Worm (Caenorhabditis elegans) whole organism, L2 larva: Measurements from ENCODE around the gene ZK1098.6.

Source experiments
- C34F6.9 ChIP-seq: fragments of 150-350 bp; optimal IDR thresholded peaks from 2 replicates; lab custom pipeline; 2014; ENCODE audit warnings: missing biosample characterization, missing genetic modification characterization
- F13H6.1 ChIP-seq: sonication (generic microtip); optimal IDR thresholded peaks from 2 replicates; lab custom pipeline; 2016; ENCODE audit warnings: missing genetic modification characterization, missing compliant biosample characterization
- R02D3.7 ChIP-seq: fragments of 150-350 bp; optimal IDR thresholded peaks from 2 replicates; lab custom pipeline; 2014; ENCODE audit warnings: missing biosample characterization, missing genetic modification characterization
- Y55F3AM.14 ChIP-seq: fragments of 200-800 bp; sonication (Bioruptor generic); optimal IDR thresholded peaks from 2 replicates; lab custom pipeline; 2018; ENCODE audit warnings: mild to moderate bottlenecking, missing genetic modification characterization, missing compliant biosample characterization
- ZK546.5 ChIP-seq: sonication (generic microtip); optimal IDR thresholded peaks from 2 replicates; lab custom pipeline; 2017; ENCODE audit warnings: missing biosample characterization, missing genetic modification characterization
- alr-1 ChIP-seq: fragments of 150-350 bp; optimal IDR thresholded peaks from 2 replicates; lab custom pipeline; 2014; ENCODE audit warnings: missing biosample characterization, missing genetic modification characterization
- aly-2 ChIP-seq: fragments of 150-350 bp; optimal IDR thresholded peaks from 2 replicates; lab custom pipeline; 2014; ENCODE audit warnings: missing biosample characterization, missing genetic modification characterization
- ama-1 ChIP-seq: fragments of 150-350 bp; optimal IDR thresholded peaks from 2 replicates; lab custom pipeline; 2018; ENCODE audit warnings: inconsistent platforms
- blmp-1 ChIP-seq: sonication (generic microtip); optimal IDR thresholded peaks from 2 replicates; lab custom pipeline; 2017; ENCODE audit warnings: missing genetic modification characterization, mild to moderate bottlenecking, missing compliant biosample characterization, antibody characterized with exemption, moderate library complexity; ENCODE audit not compliant: insufficient read depth
- ceh-16 ChIP-seq: fragments of 150-350 bp; optimal IDR thresholded peaks from 2 replicates; lab custom pipeline; 2014; ENCODE audit warnings: missing biosample characterization, missing genetic modification characterization
- ceh-82 ChIP-seq: fragments of 150-350 bp; optimal IDR thresholded peaks from 2 replicates; lab custom pipeline; 2014; ENCODE audit warnings: missing biosample characterization, missing genetic modification characterization
- crh-2 ChIP-seq: sonication (generic microtip); optimal IDR thresholded peaks from 2 replicates; lab custom pipeline; 2017; ENCODE audit warnings: missing biosample characterization, missing genetic modification characterization
- egl-27 ChIP-seq: sonication (generic microtip); optimal IDR thresholded peaks from 3 replicates; lab custom pipeline; 2017; ENCODE audit warnings: missing biosample characterization, missing genetic modification reagents, missing genetic modification characterization
- elt-1 ChIP-seq: fragments of 150-350 bp; optimal IDR thresholded peaks from 2 replicates; lab custom pipeline; 2014; ENCODE audit warnings: missing biosample characterization, missing genetic modification characterization
- elt-3 ChIP-seq: sonication (generic microtip); optimal IDR thresholded peaks from 2 replicates; lab custom pipeline; 2017; ENCODE audit warnings: missing biosample characterization, missing genetic modification characterization
- fos-1 ChIP-seq: fragments of 150-350 bp; optimal IDR thresholded peaks from 2 replicates; lab custom pipeline; 2014; ENCODE audit warnings: missing biosample characterization, missing genetic modification characterization
- gmeb-1 ChIP-seq: fragments of 150-350 bp; optimal IDR thresholded peaks from 2 replicates; lab custom pipeline; 2014; ENCODE audit warnings: missing biosample characterization, missing genetic modification characterization
- lin-11 ChIP-seq: fragments of 150-350 bp; sonication (generic microtip); optimal IDR thresholded peaks from 2 replicates; lab custom pipeline; 2014; ENCODE audit warnings: missing biosample characterization, missing genetic modification characterization, inconsistent platforms, mixed read lengths
- lin-13 ChIP-seq: fragments of 150-350 bp; optimal IDR thresholded peaks from 2 replicates; lab custom pipeline; 2014; ENCODE audit warnings: missing biosample characterization, missing genetic modification reagents, missing genetic modification characterization
- lin-39 ChIP-seq: fragments of 150-350 bp; optimal IDR thresholded peaks from 2 replicates; lab custom pipeline; 2014; ENCODE audit warnings: missing biosample characterization, missing genetic modification reagents, missing genetic modification characterization
- lsy-2 ChIP-seq, 2 experiments: fragments of 150-350 bp in 1 of 2; sonication (generic microtip) in 1 of 2; optimal IDR thresholded peaks; 2 replicates each; lab custom pipeline; 2014 to 2017; ENCODE audit warnings: missing biosample characterization in 2 of 2, missing genetic modification characterization in 2 of 2
- mab-5 ChIP-seq: fragments of 150-350 bp; optimal IDR thresholded peaks from 2 replicates; lab custom pipeline; 2014; ENCODE audit warnings: missing biosample characterization, missing genetic modification characterization
- mbf-1 ChIP-seq: sonication (generic microtip); optimal IDR thresholded peaks from 2 replicates; lab custom pipeline; 2017; ENCODE audit warnings: missing biosample characterization, missing genetic modification characterization
- mdl-1 ChIP-seq, 2 experiments: fragments of 150-350 bp in 1 of 2; sonication (generic microtip) in 1 of 2; optimal IDR thresholded peaks; 2 replicates each; lab custom pipeline; 2017; ENCODE audit warnings: missing biosample characterization in 2 of 2, missing genetic modification characterization in 2 of 2
- nhr-10 ChIP-seq: sonication (generic microtip); optimal IDR thresholded peaks from 2 replicates; lab custom pipeline; 2017; ENCODE audit warnings: missing biosample characterization, missing genetic modification characterization
- nhr-11 ChIP-seq: fragments of 150-350 bp; optimal IDR thresholded peaks from 2 replicates; lab custom pipeline; 2014; ENCODE audit warnings: missing biosample characterization, missing genetic modification characterization
- nhr-12 ChIP-seq: fragments of 150-350 bp; optimal IDR thresholded peaks from 2 replicates; lab custom pipeline; 2014; ENCODE audit warnings: missing biosample characterization, missing genetic modification characterization
- nhr-129 ChIP-seq: fragments of 150-350 bp; optimal IDR thresholded peaks from 2 replicates; lab custom pipeline; 2014; ENCODE audit warnings: missing biosample characterization, missing genetic modification characterization
- nhr-21 ChIP-seq: fragments of 150-350 bp; optimal IDR thresholded peaks from 2 replicates; lab custom pipeline; 2014; ENCODE audit warnings: missing biosample characterization, missing genetic modification characterization
- nhr-23 ChIP-seq: fragments of 150-350 bp; optimal IDR thresholded peaks from 2 replicates; lab custom pipeline; 2014; ENCODE audit warnings: missing biosample characterization, missing genetic modification reagents, missing genetic modification characterization
- nhr-25 ChIP-seq: fragments of 150-350 bp; sonication (generic microtip); optimal IDR thresholded peaks from 3 replicates; lab custom pipeline; 2014; ENCODE audit warnings: missing biosample characterization, missing genetic modification characterization
- nhr-6 ChIP-seq: fragments of 150-350 bp; optimal IDR thresholded peaks from 2 replicates; lab custom pipeline; 2014; ENCODE audit warnings: missing biosample characterization, missing genetic modification characterization
- peb-1 ChIP-seq: fragments of 150-350 bp; optimal IDR thresholded peaks from 2 replicates; lab custom pipeline; 2014; ENCODE audit warnings: missing biosample characterization, missing genetic modification characterization
- sem-4 ChIP-seq: fragments of 150-350 bp; optimal IDR thresholded peaks from 2 replicates; lab custom pipeline; 2014; ENCODE audit warnings: missing biosample characterization, missing genetic modification reagents, missing genetic modification characterization
- skn-1 ChIP-seq: sonication (generic microtip); optimal IDR thresholded peaks from 2 replicates; lab custom pipeline; 2017; ENCODE audit warnings: missing biosample characterization, missing genetic modification characterization
- sma-3 ChIP-seq: sonication (generic microtip); optimal IDR thresholded peaks from 2 replicates; lab custom pipeline; 2016; ENCODE audit warnings: missing genetic modification reagents, missing genetic modification characterization, missing compliant biosample characterization
- sma-9 ChIP-seq, 2 experiments: fragments of 150-350 bp in 1 of 2; sonication (generic microtip) in 1 of 2; optimal IDR thresholded peaks; 2 replicates each; lab custom pipeline; 2014 to 2016; ENCODE audit warnings: missing genetic modification characterization in 2 of 2, mild to moderate bottlenecking in 1 of 2, missing biosample characterization in 1 of 2, missing compliant biosample characterization in 1 of 2, missing genetic modification reagents in 1 of 2, moderate library complexity in 1 of 2
- snpc-4 ChIP-seq: fragments of 150-350 bp; optimal IDR thresholded peaks from 2 replicates; lab custom pipeline; 2014; ENCODE audit warnings: missing biosample characterization, missing genetic modification characterization
- unc-39 ChIP-seq: fragments of 150-350 bp; optimal IDR thresholded peaks from 2 replicates; lab custom pipeline; 2014; ENCODE audit warnings: missing biosample characterization, missing genetic modification characterization
- unc-55 ChIP-seq: fragments of 150-350 bp; sonication (generic microtip); optimal IDR thresholded peaks from 3 replicates; lab custom pipeline; 2014; ENCODE audit warnings: missing biosample characterization, missing genetic modification reagents, missing genetic modification characterization
- unc-62 ChIP-seq: fragments of 150-350 bp; optimal IDR thresholded peaks from 2 replicates; lab custom pipeline; 2014; ENCODE audit warnings: missing biosample characterization, missing genetic modification reagents, missing genetic modification characterization
- zag-1 ChIP-seq: fragments of 150-350 bp; optimal IDR thresholded peaks from 2 replicates; lab custom pipeline; 2014; ENCODE audit warnings: missing biosample characterization, missing genetic modification characterization
- ztf-1 ChIP-seq: fragments of 200-800 bp; sonication (Bioruptor generic); conservative IDR thresholded peaks from 2 replicates; pipeline ENCODE4 v1.3.6; 2022; ENCODE audit warnings: missing genetic modification characterization, missing compliant biosample characterization
- ztf-11 ChIP-seq: sonication (generic microtip); optimal IDR thresholded peaks from 2 replicates; lab custom pipeline; 2017; ENCODE audit warnings: missing biosample characterization, missing genetic modification characterization
- ztf-4 ChIP-seq: fragments of 150-350 bp; optimal IDR thresholded peaks from 2 replicates; lab custom pipeline; 2014; ENCODE audit warnings: missing biosample characterization, missing genetic modification characterization

ZK1098.6 gene

ce11 chrIII:9526851-9527250 lies at the start of gene ZK1098.6:
ZK1098.6 (plus strand) TSS chrIII:9527151.
- TF ChIP-seq nhr-129 (tag; lab: Kevin White, UChicago), result no peak
- no peak for TF ChIP-seq nhr-23
- no peak for TF ChIP-seq lin-11 (tag; lab: Kevin White, UChicago)
- TF ChIP-seq nhr-6 (tag; lab: Kevin White, UChicago), result no peak
- TF ChIP-seq ztf-11 (tag; lab: Kevin White, UChicago), result no peak
- no peak for TF ChIP-seq elt-1
- no peak for TF ChIP-seq skn-1 (tag; lab: Kevin White, UChicago)
- TF ChIP-seq nhr-21 (tag; lab: Kevin White, UChicago), result no peak
- TF ChIP-seq gmeb-1, result no peak
- TF ChIP-seq aly-2, result no peak
- no peak for TF ChIP-seq C34F6.9 (tag; lab: Kevin White, UChicago)
- no peak for TF ChIP-seq elt-3 (tag; lab: Kevin White, UChicago)
- no peak for TF ChIP-seq Y55F3AM.14
- TF ChIP-seq blmp-1 (tag; lab: Kevin White, UChicago), result no peak
- no peak for TF ChIP-seq alr-1 (tag; lab: Kevin White, UChicago)
- no peak for TF ChIP-seq ztf-1 (GFP tag; lab: Robert Waterston, UW)

ce11 chrIII:9482423-9482993 lies 44.4 kb upstream of the ZK1098.6 start:
- TF ChIP-seq C34F6.9 (tag; lab: Kevin White, UChicago) (peak; percentile 13), nhr-129 (tag; lab: Kevin White, UChicago) (peak; percentile 29), nhr-10 (tag; lab: Kevin White, UChicago) (no peak), sma-9 (GFP tag; optimal IDR thresholded peaks at IDR 0.05; lab: Kevin White, UChicago) (no peak), sma-9 (tag; optimal IDR thresholded peaks at IDR 0.05; lab: Kevin White, UChicago) (no peak), fos-1 (peak; percentile 48)

- TF ChIP-seq unc-62 (GFP tag; lab: Kevin White, UChicago) (no peak), peb-1 (tag; lab: Kevin White, UChicago) (no peak), aly-2 (no peak), egl-27 (tag; lab: Kevin White, UChicago) (no peak), nhr-129 (tag; lab: Kevin White, UChicago) (peak; percentile 63), lin-13 (no peak), ceh-16 (tag; lab: Kevin White, UChicago) (no peak), lsy-2 (tag; optimal IDR thresholded peaks at IDR 0.05; lab: Kevin White, UChicago) (peak in 1 of 2 experiments; percentile 56), unc-55 (GFP tag; lab: Kevin White, UChicago) (peak; percentile 61), F13H6.1 (peak; percentile 7), nhr-25 (tag; lab: Kevin White, UChicago) (no peak), unc-39 (tag; lab: Kevin White, UChicago) (no peak), ama-1 (lab: Kevin White, UChicago) (no peak), C34F6.9 (tag; lab: Kevin White, UChicago) (peak; percentile 46), lin-11 (tag; lab: Kevin White, UChicago) (peak; percentile 27), ztf-4 (tag; lab: Kevin White, UChicago) (no peak), sma-3 (GFP tag; lab: Kevin White, UChicago) (no peak), blmp-1 (tag; lab: Kevin White, UChicago) (no peak), mbf-1 (tag; lab: Kevin White, UChicago) (no peak), lin-39 (tag; lab: Kevin White, UChicago) (no peak), skn-1 (tag; lab: Kevin White, UChicago) (no peak), elt-3 (tag; lab: Kevin White, UChicago) (no peak), zag-1 (tag; lab: Kevin White, UChicago) (peak; percentile 16), ztf-1 (GFP tag; lab: Robert Waterston, UW) (no peak), ceh-82 (tag; lab: Kevin White, UChicago) (no peak), nhr-12 (tag; lab: Kevin White, UChicago) (no peak), sem-4 (tag; lab: Kevin White, UChicago) (no peak), nhr-6 (tag; lab: Kevin White, UChicago) (no peak), ZK546.5 (tag; lab: Kevin White, UChicago) (no peak), ztf-11 (tag; lab: Kevin White, UChicago) (no peak), mdl-1 (tag; optimal IDR thresholded peaks at IDR 0.05; lab: Kevin White, UChicago) (no peak), R02D3.7 (tag; lab: Kevin White, UChicago) (no peak), crh-2 (tag; lab: Kevin White, UChicago) (no peak), nhr-11 (tag; lab: Kevin White, UChicago) (no peak), mab-5 (no peak), nhr-21 (tag; lab: Kevin White, UChicago) (no peak), snpc-4 (tag; lab: Kevin White, UChicago) (no peak), sma-9 (GFP tag; optimal IDR thresholded peaks at IDR 0.05; lab: Kevin White, UChicago) (peak; percentile 3), sma-9 (tag; optimal IDR thresholded peaks at IDR 0.05; lab: Kevin White, UChicago) (no peak)
Observed at ce11 chrIII:9483716-9484115, 43.2 kb upstream of the ZK1098.6 start.
